Fruit fly (Drosophila melanogaster) whole organism, pupa: Measurements from ENCODE around the gene CG42587.

Source experiments
- CG10348 ChIP-seq: fragments of 200-800 bp; sonication (Bioruptor generic); IDR thresholded peaks from 2 replicates; pipeline ENCODE4 v1.3.6; 2022; ENCODE audit warnings: missing biosample characterization, missing genetic modification characterization
- CG12605 ChIP-seq: fragments of 200-800 bp; sonication (Bioruptor generic); IDR thresholded peaks from 2 replicates; pipeline ENCODE4 v1.3.6; 2022; ENCODE audit warnings: missing biosample characterization, missing genetic modification characterization
- CG13204 ChIP-seq: fragments of 200-800 bp; sonication (Bioruptor generic); optimal IDR thresholded peaks from 2 replicates; lab custom pipeline; 2018; ENCODE audit warnings: missing biosample characterization, mild to moderate bottlenecking, missing genetic modification characterization, moderate library complexity
- CG14655 ChIP-seq: fragments of 200-800 bp; sonication (Bioruptor generic); optimal IDR thresholded peaks from 3 replicates; lab custom pipeline; 2017; ENCODE audit warnings: mild to moderate bottlenecking, missing biosample characterization, missing genetic modification reagents, missing genetic modification characterization
- CG15710 ChIP-seq: fragments of 200-800 bp; sonication (Bioruptor generic); optimal IDR thresholded peaks from 2 replicates; lab custom pipeline; 2018; ENCODE audit warnings: missing biosample characterization, mild to moderate bottlenecking, missing genetic modification characterization, moderate library complexity
- CG17806 ChIP-seq: fragments of 200-800 bp; sonication (Bioruptor generic); optimal IDR thresholded peaks from 2 replicates; lab custom pipeline; 2018; ENCODE audit warnings: missing biosample characterization, mild to moderate bottlenecking, missing genetic modification characterization, moderate library complexity
- CG32121 ChIP-seq: fragments of 200-800 bp; sonication (Bioruptor generic); IDR thresholded peaks from 2 replicates; pipeline ENCODE4 v1.3.6; 2022; ENCODE audit warnings: missing biosample characterization, missing genetic modification characterization
- CG34367 ChIP-seq: fragments of 200-800 bp; sonication (Bioruptor generic); optimal IDR thresholded peaks from 2 replicates; lab custom pipeline; 2018; ENCODE audit warnings: missing biosample characterization, mild to moderate bottlenecking, missing genetic modification characterization
- CG4496 ChIP-seq: fragments of 200-800 bp; sonication (Bioruptor generic); IDR thresholded peaks from 3 replicates; pipeline ENCODE4 v1.3.6; 2022; ENCODE audit warnings: missing biosample characterization, missing genetic modification characterization
- CG8159 ChIP-seq: fragments of 200-800 bp; sonication (Bioruptor generic); optimal IDR thresholded peaks from 3 replicates; lab custom pipeline; 2018; ENCODE audit warnings: missing biosample characterization, mild to moderate bottlenecking, missing genetic modification characterization, moderate library complexity
- CG8301 ChIP-seq: fragments of 200-800 bp; sonication (Bioruptor generic); optimal IDR thresholded peaks from 2 replicates; lab custom pipeline; 2018; ENCODE audit warnings: missing biosample characterization, mild to moderate bottlenecking, missing genetic modification characterization
- CG9948 ChIP-seq: fragments of 200-800 bp; sonication (Bioruptor generic); optimal IDR thresholded peaks from 2 replicates; lab custom pipeline; 2018; ENCODE audit warnings: missing biosample characterization, mild to moderate bottlenecking, missing genetic modification characterization, moderate library complexity
- D1 ChIP-seq: fragments of 200-800 bp; sonication (Bioruptor generic); optimal IDR thresholded peaks from 2 replicates; lab custom pipeline; 2018; ENCODE audit warnings: missing biosample characterization, mild to moderate bottlenecking, missing genetic modification characterization, moderate library complexity
- EcR ChIP-seq: fragments of 200-800 bp; sonication (Bioruptor generic); optimal IDR thresholded peaks from 3 replicates; lab custom pipeline; 2019; ENCODE audit warnings: missing biosample characterization, missing genetic modification characterization, mild to moderate bottlenecking, moderate library complexity, missing genetic modification reagents
- Ets98B ChIP-seq: fragments of 200-800 bp; sonication (Bioruptor generic); IDR thresholded peaks from 2 replicates; pipeline ENCODE4 v1.3.6; 2022; ENCODE audit warnings: missing biosample characterization, missing genetic modification characterization
- Pif1A ChIP-seq: fragments of 200-800 bp; sonication (Bioruptor generic); optimal IDR thresholded peaks from 3 replicates; lab custom pipeline; 2016; ENCODE audit warnings: missing biosample characterization, missing genetic modification characterization
- Pif1B ChIP-seq: fragments of 200-800 bp; sonication (Bioruptor generic); optimal IDR thresholded peaks from 3 replicates; lab custom pipeline; 2016; ENCODE audit warnings: missing biosample characterization, missing genetic modification characterization
- Snoo ChIP-seq: fragments of 200-800 bp; sonication (Bioruptor generic); optimal IDR thresholded peaks from 3 replicates; lab custom pipeline; 2017; ENCODE audit warnings: missing biosample characterization, mild to moderate bottlenecking, missing genetic modification characterization, inconsistent platforms
- fd96Ca ChIP-seq: fragments of 200-800 bp; sonication (Bioruptor generic); IDR thresholded peaks from 3 replicates; pipeline ENCODE4 v1.3.6; 2022; ENCODE audit warnings: missing biosample characterization, missing genetic modification characterization
- gl ChIP-seq: fragments of 200-800 bp; sonication (Bioruptor generic); optimal IDR thresholded peaks from 2 replicates; lab custom pipeline; 2018; ENCODE audit warnings: missing biosample characterization, mild to moderate bottlenecking, missing genetic modification characterization
- rn ChIP-seq: fragments of 200-800 bp; sonication (Bioruptor generic); IDR thresholded peaks from 2 replicates; pipeline ENCODE4 v1.3.6; 2022; ENCODE audit warnings: missing biosample characterization, missing genetic modification characterization

The CG42587 gene

dm6 chr2L:14713467-14713866 is 31.5 kb downstream of the CG42587 start, which contains the start of gene CG34165:
TSS of gene CG34165 (plus strand) at chr2L:14713750.
- no peak for TF ChIP-seq Pif1B (GFP tag; lab: Kevin White, UChicago)
- peak; percentile 44; the same call in 1 of the 3 replicates for TF ChIP-seq CG4496 (GFP tag; lab: Robert Waterston, UW)
- TF ChIP-seq, all 21 proteins: peak for 1

- no peak for TF ChIP-seq CG8159
- peak; percentile 54 for TF ChIP-seq Snoo
Observed at dm6 chr2L:14712245-14712644, 32.8 kb downstream of the CG42587 start, which contains the start of gene CG15282. TSS of gene CG15282 (plus strand) at chr2L:14712471.

- TF ChIP-seq CG4496 (GFP tag; lab: Robert Waterston, UW), result peak; percentile 77; the same call in 2 of the 3 replicates
- TF ChIP-seq CG8301, result no peak
- no peak for TF ChIP-seq Pif1A (GFP tag; lab: Kevin White, UChicago)
- no peak for TF ChIP-seq CG17806 (tag; lab: Kevin White, UChicago)
- no peak for TF ChIP-seq Pif1B (GFP tag; lab: Kevin White, UChicago)
- TF ChIP-seq CG8159, result no peak
- TF ChIP-seq CG13204 (GFP tag; lab: Kevin White, UChicago), result no peak
- TF ChIP-seq Ets98B (GFP tag; lab: Robert Waterston, UW), result no peak
- TF ChIP-seq CG14655 (GFP tag; lab: Kevin White, UChicago), result no peak
- 0 out of 2 replicates have a peak, but pooled peaks have one; percentile 22 for TF ChIP-seq rn (GFP tag; lab: Robert Waterston, UW)
- no peak for TF ChIP-seq CG12605 (GFP tag; lab: Robert Waterston, UW)
- peak; percentile 47 for TF ChIP-seq Snoo
- TF ChIP-seq D1 (tag; lab: Kevin White, UChicago), result peak; percentile 82
- no peak for TF ChIP-seq CG15710 (tag; lab: Kevin White, UChicago)
Observed at dm6 chr2L:14706194-14706593, 38.8 kb downstream of the CG42587 start.

dm6 chr2L:14701495-14701894 is 43.5 kb downstream of the CG42587 start:
- peak; percentile 65 for TF ChIP-seq CG12605 (GFP tag; lab: Robert Waterston, UW)
- no peak for TF ChIP-seq Ets98B (GFP tag; lab: Robert Waterston, UW)
- TF ChIP-seq EcR (GFP tag; lab: Kevin White, UChicago), result no peak
- TF ChIP-seq fd96Ca, result no peak
- TF ChIP-seq CG10348 (GFP tag; lab: Robert Waterston, UW), result peak; percentile 60
- TF ChIP-seq CG9948 (tag; lab: Kevin White, UChicago), result no peak
- no peak for TF ChIP-seq CG8159
- TF ChIP-seq Pif1A (GFP tag; lab: Kevin White, UChicago), result peak; percentile 55
- TF ChIP-seq CG17806 (tag; lab: Kevin White, UChicago), result no peak

dm6 chr2L:14699501-14700077 is 45.4 kb downstream of the CG42587 start:
- peak; percentile 20; the same call in 1 of the 2 replicates for TF ChIP-seq Ets98B (GFP tag; lab: Robert Waterston, UW)
- peak; percentile 74 for TF ChIP-seq CG32121 (GFP tag; lab: Robert Waterston, UW)
- TF ChIP-seq CG4496 (GFP tag; lab: Robert Waterston, UW), result 0 out of 3 replicates have a peak, but pooled peaks have one; percentile 27
- no peak for TF ChIP-seq CG9948 (tag; lab: Kevin White, UChicago)

dm6 chr2L:14698980-14699379 is 46.0 kb downstream of the CG42587 start:
- no peak for TF ChIP-seq Snoo
- no peak for TF ChIP-seq fd96Ca
- TF ChIP-seq CG34367 (tag; lab: Kevin White, UChicago), result no peak
- no peak for TF ChIP-seq CG32121 (GFP tag; lab: Robert Waterston, UW)
- no peak for TF ChIP-seq gl (tag; lab: Kevin White, UChicago)
- no peak for TF ChIP-seq CG10348 (GFP tag; lab: Robert Waterston, UW)
- no peak for TF ChIP-seq CG4496 (GFP tag; lab: Robert Waterston, UW)
- no peak for TF ChIP-seq EcR (GFP tag; lab: Kevin White, UChicago)
- no peak for TF ChIP-seq CG12605 (GFP tag; lab: Robert Waterston, UW)

dm6 chr2L:14697938-14698337 is 47.1 kb downstream of the CG42587 start:
- TF ChIP-seq CG15710 (tag; lab: Kevin White, UChicago) (peak; percentile 15), CG17806 (tag; lab: Kevin White, UChicago) (peak; percentile 4), CG14655 (GFP tag; lab: Kevin White, UChicago) (peak; percentile 16), CG9948 (tag; lab: Kevin White, UChicago) (peak; percentile 2), CG8159 (peak; percentile 22), Pif1B (GFP tag; lab: Kevin White, UChicago) (peak; percentile 5), Pif1A (GFP tag; lab: Kevin White, UChicago) (peak; percentile 27), CG8301 (peak; percentile 42), rn (GFP tag; lab: Robert Waterston, UW) (no peak), CG13204 (GFP tag; lab: Kevin White, UChicago) (no peak), CG10348 (GFP tag; lab: Robert Waterston, UW) (no peak)
